Fruit fly (Drosophila melanogaster) S2 (cell line): Measurements from ENCODE around the gene Krn.

ENCODE experiments used
- CG8478 ChIP-seq: fragments of >200 bp; optimal IDR thresholded peaks from 2 replicates; lab custom pipeline; 2018
- CTCF ChIP-seq, 2 experiments: fragments of >200 bp; optimal IDR thresholded peaks; 2 replicates each; lab custom pipeline; 2018

Gene Krn

DNA sequence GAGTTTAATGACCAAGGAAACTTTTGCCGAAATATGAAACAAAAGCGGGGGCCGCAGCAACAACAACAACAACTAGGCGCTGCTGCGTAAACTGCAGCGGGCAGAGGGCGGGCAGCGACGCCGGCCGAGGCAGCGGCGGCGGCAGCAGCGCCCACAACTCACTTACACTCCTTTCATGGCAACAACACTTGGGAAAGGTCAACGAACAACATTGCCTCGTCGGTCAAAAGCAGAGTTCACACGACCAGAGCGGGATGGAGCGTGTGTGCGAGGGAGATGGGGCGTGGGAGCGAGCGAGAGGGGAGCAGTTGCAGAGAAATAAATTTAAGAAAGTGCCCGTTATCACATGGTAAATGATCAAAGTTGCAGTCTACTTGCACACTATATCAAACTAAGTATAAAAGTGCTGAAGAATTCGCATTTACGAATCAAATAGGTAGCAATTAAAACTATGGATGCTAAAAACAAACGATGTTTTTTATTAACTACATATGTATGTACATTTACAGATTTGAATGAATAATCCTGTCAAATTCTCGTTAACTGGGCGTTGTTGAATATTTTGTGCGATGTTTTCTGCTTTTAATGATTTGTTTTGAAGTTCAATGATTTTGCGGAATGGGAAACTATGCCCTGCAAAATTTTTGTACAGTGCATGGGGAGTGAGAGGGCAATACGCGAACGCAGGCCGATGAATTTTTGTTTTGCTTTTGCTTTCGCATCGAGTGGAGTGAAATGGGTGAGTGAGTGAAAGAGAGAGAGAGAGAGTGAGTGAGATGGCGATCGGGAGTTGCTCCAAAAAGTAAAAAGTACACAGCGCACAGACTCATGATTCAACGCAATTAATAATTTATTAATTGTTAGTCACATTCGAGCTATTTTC lies 45.7 kb downstream of the Krn start:
- no peak for TF ChIP-seq CG8478 (lab: Kevin White, UChicago)
- no peak for TF ChIP-seq CTCF (optimal IDR thresholded peaks at IDR 0.05; lab: Kevin White, UChicago)

DNA sequence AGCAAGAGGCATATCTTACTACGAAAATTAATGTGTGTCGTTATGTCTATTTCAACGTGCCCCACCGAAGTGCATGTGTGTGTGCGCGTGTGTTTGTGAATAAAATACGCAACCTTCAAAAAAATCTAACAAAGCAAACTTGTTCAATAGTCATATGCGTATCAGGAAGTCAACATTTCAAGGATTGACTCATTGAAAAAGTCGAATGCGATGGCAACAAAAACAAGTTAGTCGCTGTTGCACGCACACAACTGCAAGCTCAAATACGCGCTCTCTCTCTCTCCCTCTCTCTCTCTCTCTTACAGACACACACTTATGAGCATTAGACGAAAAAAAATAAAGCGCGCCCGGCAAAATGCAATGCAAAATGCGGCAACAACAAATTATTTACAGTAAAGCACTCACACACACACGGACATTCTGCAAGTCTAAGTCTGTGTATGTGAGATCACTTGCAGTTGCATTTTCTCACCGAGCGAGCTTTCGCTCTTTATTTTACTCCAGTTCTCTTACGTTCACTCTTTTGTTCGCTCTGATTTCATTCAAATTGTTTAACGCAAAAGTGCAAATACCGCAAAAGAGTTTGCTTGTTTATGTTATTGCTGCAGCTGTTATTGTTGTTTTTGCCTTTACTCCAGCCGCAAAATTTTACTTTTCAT lies 47.3 kb downstream of the Krn start:
- TF ChIP-seq CTCF (optimal IDR thresholded peaks at IDR 0.05; lab: Kevin White, UChicago) (no peak), CG8478 (lab: Kevin White, UChicago) (no peak)

DNA sequence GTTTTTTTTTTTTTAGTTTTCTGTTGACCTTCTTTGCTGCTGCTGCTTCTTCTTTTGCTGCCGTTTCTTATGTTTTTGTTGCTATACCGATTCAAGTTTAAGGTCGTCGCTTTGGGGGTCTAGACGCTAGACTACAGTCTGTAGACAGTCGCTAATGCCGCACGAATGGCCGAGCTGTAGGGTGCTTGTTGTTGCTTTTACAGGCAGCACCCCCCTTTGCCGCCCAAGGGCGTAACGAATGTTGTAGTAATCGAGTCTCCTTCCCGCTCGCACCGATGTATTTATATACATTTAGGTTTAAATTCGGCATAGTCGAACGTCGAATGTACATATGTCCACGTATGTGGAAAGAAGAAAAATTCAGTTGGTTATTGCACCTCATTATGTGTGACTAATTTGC lies 49.2 kb downstream of the Krn start:
- TF ChIP-seq CTCF (optimal IDR thresholded peaks at IDR 0.05; lab: Kevin White, UChicago) (no peak), CG8478 (lab: Kevin White, UChicago) (no peak)

DNA sequence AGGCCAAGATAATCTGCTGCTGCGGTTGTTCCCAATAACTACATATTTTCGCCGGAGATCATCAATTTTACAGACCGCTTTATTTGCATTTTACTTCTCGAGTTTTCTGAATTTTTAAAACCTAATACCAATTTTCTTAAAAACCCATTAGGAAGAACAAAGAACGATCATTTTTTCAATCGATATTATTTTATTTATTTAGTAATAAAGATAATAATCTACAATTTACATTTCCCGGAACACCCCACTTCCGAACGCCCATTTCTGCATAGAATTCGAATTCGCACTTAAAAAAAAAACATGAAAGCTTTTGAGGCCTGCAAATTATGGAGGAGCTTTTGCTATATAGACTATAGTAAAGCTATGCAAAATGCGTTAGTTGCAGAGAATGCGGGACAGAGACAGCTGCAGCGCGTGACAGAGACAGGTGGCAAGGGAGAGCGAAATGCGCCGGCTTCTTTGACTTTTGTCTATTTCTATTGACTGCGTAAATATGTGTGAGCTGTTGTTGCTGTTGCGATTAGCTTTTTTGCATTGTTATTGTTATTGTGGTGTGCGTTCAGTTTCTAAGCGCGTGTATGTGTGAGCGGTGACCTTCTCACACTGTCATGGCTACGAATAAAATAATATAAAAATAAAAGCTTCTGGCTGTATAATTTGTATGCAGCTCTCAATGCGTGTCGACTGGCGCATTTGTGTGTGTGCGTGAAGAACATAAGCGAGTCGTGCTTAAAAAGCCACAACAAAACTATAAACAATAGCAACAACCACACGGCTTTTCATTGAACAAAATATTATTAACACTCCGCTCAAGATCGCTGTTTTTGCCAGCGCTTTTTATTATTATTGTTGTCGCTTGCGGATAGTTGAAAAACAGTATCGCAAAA lies 50.3 kb downstream of the Krn start:
- TF ChIP-seq CTCF (optimal IDR thresholded peaks at IDR 0.05; lab: Kevin White, UChicago) (no peak), CG8478 (lab: Kevin White, UChicago) (no peak)
